Fruit fly (Drosophila melanogaster): Measurements from ENCODE around the gene CG7878.
A peak's percentile ranks its signal among the peaks of the same experiment; 100 is the strongest.

CG7878 gene

dm6 chr3R:8105839-8106718 is 16.4 kb upstream of the CG7878 start (continued):
- peak; percentile 98 for TF ChIP-seq dsx (GFP tag; optimal IDR thresholded peaks at IDR 0.05; ENCODE audit: poor library complexity, severe bottlenecking)
- TF ChIP-seq CG31627 (GFP tag; optimal IDR thresholded peaks at IDR 0.05): peak; percentile 52
- TF ChIP-seq CG16779 (tag; optimal IDR thresholded peaks at IDR 0.05): peak; percentile 99
- peak; percentile 96 for TF ChIP-seq fkh (GFP tag; optimal IDR thresholded peaks at IDR 0.05)
- peak; percentile 96 for TF ChIP-seq svp (GFP tag)
- TF ChIP-seq CG10631 (GFP tag; optimal IDR thresholded peaks at IDR 0.05): peak; percentile 78
- TF ChIP-seq Sox102F (GFP tag; optimal IDR thresholded peaks at IDR 0.05): peak; percentile 98
- TF ChIP-seq topi (GFP tag; optimal IDR thresholded peaks at IDR 0.05): peak; percentile 91
- peak; percentile 85 for TF ChIP-seq CG11762 (GFP tag; optimal IDR thresholded peaks at IDR 0.05; ENCODE audit: insufficient read depth)
- TF ChIP-seq fd59A (GFP tag; optimal IDR thresholded peaks at IDR 0.05): peak; percentile 92
- TF ChIP-seq CG10669 (GFP tag; optimal IDR thresholded peaks at IDR 0.05): peak; percentile 98
- peak; percentile 86 for TF ChIP-seq OdsH (GFP tag; optimal IDR thresholded peaks at IDR 0.05)
- TF ChIP-seq acj6 (GFP tag; optimal IDR thresholded peaks at IDR 0.05): peak; percentile 77
- peak; percentile 87 for TF ChIP-seq Hr38 (GFP tag; optimal IDR thresholded peaks at IDR 0.05)
- peak; percentile 93 for TF ChIP-seq achi (GFP tag; optimal IDR thresholded peaks at IDR 0.05)
- TF ChIP-seq Ets21C (GFP tag; optimal IDR thresholded peaks at IDR 0.05): peak; percentile 64
- peak; percentile 90 for TF ChIP-seq Lpt (GFP tag; optimal IDR thresholded peaks at IDR 0.05)
- TF ChIP-seq Eip75B (GFP tag; optimal IDR thresholded peaks at IDR 0.05): peak; percentile 97
- TF ChIP-seq Eip78C (GFP tag): peak; percentile 98
- no peak for TF ChIP-seq Gug (GFP tag; IDR thresholded peaks at IDR 0.05)
- TF ChIP-seq CG11294 (GFP tag; IDR thresholded peaks at IDR 0.05): no peak

- TF ChIP-seq CG3919 (GFP tag; optimal IDR thresholded peaks at IDR 0.05) (peak; percentile 69), dsx (GFP tag; optimal IDR thresholded peaks at IDR 0.05; ENCODE audit: poor library complexity, severe bottlenecking) (no peak), CG9139 (GFP tag; optimal IDR thresholded peaks at IDR 0.05) (no peak), acj6 (GFP tag; optimal IDR thresholded peaks at IDR 0.05) (peak; percentile 49), fkh (GFP tag; optimal IDR thresholded peaks at IDR 0.05) (no peak), Lpt (GFP tag; optimal IDR thresholded peaks at IDR 0.05) (no peak), Sox15 (GFP tag; optimal IDR thresholded peaks at IDR 0.05) (peak; percentile 83), Sox14 (GFP tag; optimal IDR thresholded peaks at IDR 0.05) (no peak), OdsH (GFP tag; optimal IDR thresholded peaks at IDR 0.05) (peak; percentile 60), CG6808 (GFP tag; optimal IDR thresholded peaks at IDR 0.05) (no peak), CG6854 (GFP tag; optimal IDR thresholded peaks at IDR 0.05) (no peak), CG15336 (GFP tag; IDR thresholded peaks at IDR 0.05) (no peak; the same call in 1 of the 2 replicates), Hr4 (GFP tag; optimal IDR thresholded peaks at IDR 0.05) (peak; percentile 56), Eip78C (GFP tag) (no peak), lz (GFP tag; optimal IDR thresholded peaks at IDR 0.05) (no peak), Ets21C (GFP tag; optimal IDR thresholded peaks at IDR 0.05) (no peak), Hr39 (GFP tag; optimal IDR thresholded peaks at IDR 0.05) (no peak), CG6163 (GFP tag; IDR thresholded peaks at IDR 0.05) (no peak; the same call in 2 of the 3 replicates), dac (GFP tag; optimal IDR thresholded peaks at IDR 0.05) (peak; percentile 70), CG11762 (GFP tag; optimal IDR thresholded peaks at IDR 0.05; ENCODE audit: insufficient read depth) (peak; percentile 7), Smox (GFP tag; optimal IDR thresholded peaks at IDR 0.05) (no peak), Met (GFP tag; optimal IDR thresholded peaks at IDR 0.05) (no peak), CG10631 (GFP tag; optimal IDR thresholded peaks at IDR 0.05) (peak; percentile 59), CG4318 (GFP tag; optimal IDR thresholded peaks at IDR 0.05) (peak; percentile 82), Eip93F (GFP tag; optimal IDR thresholded peaks at IDR 0.05) (no peak), CG8319 (GFP tag; optimal IDR thresholded peaks at IDR 0.05) (peak; percentile 54), fd85E (GFP tag; optimal IDR thresholded peaks at IDR 0.05) (no peak), Hr38 (GFP tag; optimal IDR thresholded peaks at IDR 0.05) (no peak), Gug (GFP tag; IDR thresholded peaks at IDR 0.05) (no peak), CG3032 (tag; optimal IDR thresholded peaks at IDR 0.05) (peak; percentile 47), CG10669 (GFP tag; optimal IDR thresholded peaks at IDR 0.05) (peak; percentile 42), pdm3 (GFP tag; optimal IDR thresholded peaks at IDR 0.05) (peak; percentile 38), Blimp-1 (GFP tag; optimal IDR thresholded peaks at IDR 0.05) (no peak), vri (GFP tag; optimal IDR thresholded peaks at IDR 0.05) (no peak), CG34406 (GFP tag; optimal IDR thresholded peaks at IDR 0.05) (no peak)
Measured at dm6 chr3R:8106909-8107841, 15.3 kb upstream of the CG7878 start.
